Worm (Caenorhabditis elegans) whole organism, L1 larva: Measurements from ENCODE around the gene ckk-1.

ENCODE experiments used
- Y116A8C.19 ChIP-seq: sonication (generic microtip); optimal IDR thresholded peaks from 2 replicates; lab custom pipeline; 2016; ENCODE audit warnings: missing compliant biosample characterization, missing genetic modification characterization, borderline replicate concordance
- alr-1 ChIP-seq: fragments of 200-800 bp; sonication (Bioruptor generic); optimal IDR thresholded peaks from 2 replicates; lab custom pipeline; 2018; ENCODE audit warnings: borderline replicate concordance, mild to moderate bottlenecking, missing genetic modification characterization, missing compliant biosample characterization
- aly-2 ChIP-seq: fragments of 150-350 bp; optimal IDR thresholded peaks from 2 replicates; lab custom pipeline; 2014; ENCODE audit warnings: missing biosample characterization, missing genetic modification characterization
- ama-1 ChIP-seq: fragments of 150-350 bp; optimal IDR thresholded peaks from 2 replicates; lab custom pipeline; 2014
- ceh-8 ChIP-seq: fragments of 200-800 bp; sonication (Bioruptor generic); optimal IDR thresholded peaks from 2 replicates; lab custom pipeline; 2018; ENCODE audit warnings: mild to moderate bottlenecking, missing genetic modification characterization, moderate library complexity, missing compliant biosample characterization
- ceh-88 ChIP-seq: fragments of 200-800 bp; sonication (Bioruptor generic); IDR thresholded peaks from 2 replicates; pipeline ENCODE4 v1.3.6; 2022; ENCODE audit warnings: missing genetic modification characterization, missing compliant biosample characterization
- ceh-90 ChIP-seq: sonication (generic microtip); optimal IDR thresholded peaks from 2 replicates; lab custom pipeline; 2016; ENCODE audit warnings: missing genetic modification characterization, missing compliant biosample characterization
- ces-1 ChIP-seq: fragments of 150-350 bp; optimal IDR thresholded peaks from 2 replicates; lab custom pipeline; 2014; ENCODE audit warnings: missing biosample characterization, missing genetic modification reagents, missing genetic modification characterization
- dsc-1 ChIP-seq: sonication (generic microtip); optimal IDR thresholded peaks from 2 replicates; lab custom pipeline; 2016; ENCODE audit warnings: mild to moderate bottlenecking, missing genetic modification characterization, missing compliant biosample characterization
- efl-1 ChIP-seq, 4 experiments: fragments of 150-350 bp; optimal IDR thresholded peaks in 3 of 4; peaks in 1 of 4; 1 replicate in 1 of 4; 2 replicates in 3 of 4; lab custom pipeline; 2014; ENCODE audit warnings: missing biosample characterization in 2 of 4, missing genetic modification characterization in 2 of 4, missing genetic modification reagents in 2 of 4
- efl-3 ChIP-seq: fragments of 200-800 bp; sonication (Bioruptor generic); optimal IDR thresholded peaks from 2 replicates; lab custom pipeline; 2018; ENCODE audit warnings: mild to moderate bottlenecking, missing genetic modification characterization, missing compliant biosample characterization
- elt-2 ChIP-seq: sonication (generic microtip); optimal IDR thresholded peaks from 2 replicates; lab custom pipeline; 2016; ENCODE audit warnings: missing genetic modification characterization, mild to moderate bottlenecking, inconsistent platforms, missing compliant biosample characterization, missing genetic modification reagents
- elt-3 ChIP-seq, 6 experiments: fragments of 150-350 bp in 1 of 6; sonication (generic microtip); optimal IDR thresholded peaks; 2 replicates each; lab custom pipeline; 2017 to 2018; ENCODE audit warnings: missing biosample characterization in 6 of 6, missing genetic modification characterization in 6 of 6, inconsistent platforms in 1 of 6
- ets-5 ChIP-seq: fragments of 200-800 bp; sonication (Bioruptor generic); IDR thresholded peaks from 2 replicates; pipeline ENCODE4 v1.3.6; 2022; ENCODE audit warnings: missing genetic modification characterization, missing compliant biosample characterization
- fkh-10 ChIP-seq: sonication (generic microtip); optimal IDR thresholded peaks from 2 replicates; lab custom pipeline; 2017; ENCODE audit warnings: missing biosample characterization, missing genetic modification reagents, missing genetic modification characterization
- fkh-4 ChIP-seq: sonication (generic microtip); optimal IDR thresholded peaks from 2 replicates; lab custom pipeline; 2016; ENCODE audit warnings: missing compliant biosample characterization, missing genetic modification characterization, borderline replicate concordance
- fkh-8 ChIP-seq: sonication (generic microtip); optimal IDR thresholded peaks from 2 replicates; lab custom pipeline; 2016; ENCODE audit warnings: mild to moderate bottlenecking, missing genetic modification characterization, missing compliant biosample characterization
- hlh-17 ChIP-seq: fragments of 200-800 bp; sonication (Bioruptor generic); optimal IDR thresholded peaks from 2 replicates; lab custom pipeline; 2018; ENCODE audit warnings: missing genetic modification characterization, mild to moderate bottlenecking, missing compliant biosample characterization, moderate library complexity, borderline replicate concordance
- hlh-4 ChIP-seq: sonication (generic microtip); optimal IDR thresholded peaks from 2 replicates; lab custom pipeline; 2016; ENCODE audit warnings: mild to moderate bottlenecking, missing genetic modification characterization, missing compliant biosample characterization
- hpl-2 ChIP-seq: fragments of 150-350 bp; optimal IDR thresholded peaks from 2 replicates; lab custom pipeline; 2014; ENCODE audit warnings: missing biosample characterization, missing genetic modification reagents, missing genetic modification characterization
- isw-1 ChIP-seq: fragments of 200-800 bp; sonication (Bioruptor generic); IDR thresholded peaks from 2 replicates; pipeline ENCODE4 v1.3.6; 2022; ENCODE audit warnings: missing genetic modification characterization, missing compliant biosample characterization
- lin-15B ChIP-seq: fragments of 150-350 bp; sonication (generic microtip); optimal IDR thresholded peaks from 3 replicates; lab custom pipeline; 2014; ENCODE audit warnings: missing biosample characterization, missing genetic modification characterization
- lin-35 ChIP-seq, 2 experiments: fragments of 150-350 bp; optimal IDR thresholded peaks; 2 replicates each; lab custom pipeline; 2014; ENCODE audit warnings: missing biosample characterization in 2 of 2, missing genetic modification characterization in 2 of 2, missing genetic modification reagents in 2 of 2
- lir-3 ChIP-seq: sonication (generic microtip); optimal IDR thresholded peaks from 2 replicates; lab custom pipeline; 2016; ENCODE audit warnings: mild to moderate bottlenecking, missing genetic modification characterization, moderate library complexity, missing compliant biosample characterization; ENCODE audit not compliant: poor library complexity
- lsy-2 ChIP-seq, 2 experiments: fragments of 150-350 bp; optimal IDR thresholded peaks; 2 replicates each; lab custom pipeline; 2014; ENCODE audit warnings: missing biosample characterization in 2 of 2, missing genetic modification characterization in 2 of 2
- mab-9 ChIP-seq: fragments of 200-800 bp; sonication (Bioruptor generic); IDR thresholded peaks from 2 replicates; pipeline ENCODE4 v1.3.6; 2022; ENCODE audit warnings: missing genetic modification reagents, missing genetic modification characterization, missing compliant biosample characterization
- mdl-1 ChIP-seq, 2 experiments: fragments of 150-350 bp; optimal IDR thresholded peaks; 2 replicates each; lab custom pipeline; 2014 to 2017; ENCODE audit warnings: missing biosample characterization in 2 of 2, missing genetic modification characterization in 2 of 2, inconsistent platforms in 1 of 2
- mef-2 ChIP-seq: fragments of 150-350 bp; optimal IDR thresholded peaks from 2 replicates; lab custom pipeline; 2014; ENCODE audit warnings: missing biosample characterization, missing genetic modification characterization
- mep-1 ChIP-seq: fragments of 150-350 bp; optimal IDR thresholded peaks from 2 replicates; lab custom pipeline; 2014; ENCODE audit warnings: missing biosample characterization, missing genetic modification characterization
- nhr-20 ChIP-seq: sonication (generic microtip); optimal IDR thresholded peaks from 2 replicates; lab custom pipeline; 2016; ENCODE audit warnings: mild to moderate bottlenecking, missing genetic modification characterization, missing compliant biosample characterization
- nhr-237 ChIP-seq: fragments of 150-350 bp; optimal IDR thresholded peaks from 2 replicates; lab custom pipeline; 2014; ENCODE audit warnings: missing biosample characterization, missing genetic modification characterization
- nhr-71 ChIP-seq: sonication (generic microtip); optimal IDR thresholded peaks from 2 replicates; lab custom pipeline; 2016; ENCODE audit warnings: mild to moderate bottlenecking, missing genetic modification characterization, moderate library complexity, missing compliant biosample characterization
- nhr-76 ChIP-seq: sonication (generic microtip); optimal IDR thresholded peaks from 2 replicates; lab custom pipeline; 2017; ENCODE audit warnings: missing biosample characterization, missing genetic modification characterization
- nhr-77 ChIP-seq: fragments of 150-350 bp; optimal IDR thresholded peaks from 2 replicates; lab custom pipeline; 2014; ENCODE audit warnings: missing biosample characterization, missing genetic modification characterization
- nhr-85 ChIP-seq: sonication (generic microtip); peaks from one replicate; lab custom pipeline; 2016; ENCODE audit warnings: missing genetic modification characterization, inconsistent platforms, missing compliant biosample characterization
- pag-3 ChIP-seq: sonication (generic microtip); optimal IDR thresholded peaks from 2 replicates; lab custom pipeline; 2017; ENCODE audit warnings: missing genetic modification characterization, mild to moderate bottlenecking, missing compliant biosample characterization, antibody characterized with exemption, borderline replicate concordance; ENCODE audit not compliant: insufficient read depth
- pax-3 ChIP-seq: fragments of 200-800 bp; sonication (Bioruptor generic); optimal IDR thresholded peaks from 2 replicates; lab custom pipeline; 2018; ENCODE audit warnings: mild to moderate bottlenecking, missing genetic modification characterization, moderate library complexity, missing compliant biosample characterization
- swsn-7 ChIP-seq: sonication (generic microtip); optimal IDR thresholded peaks from 2 replicates; lab custom pipeline; 2016; ENCODE audit warnings: missing genetic modification characterization, missing compliant biosample characterization
- unc-62 ChIP-seq: fragments of 150-350 bp; optimal IDR thresholded peaks from 2 replicates; lab custom pipeline; 2014; ENCODE audit warnings: missing biosample characterization, missing genetic modification reagents, missing genetic modification characterization
- unc-86 ChIP-seq: sonication (generic microtip); optimal IDR thresholded peaks from 2 replicates; lab custom pipeline; 2016; ENCODE audit warnings: missing genetic modification characterization, missing compliant biosample characterization
- zip-4 ChIP-seq: fragments of 200-800 bp; sonication (Bioruptor generic); optimal IDR thresholded peaks from 2 replicates; lab custom pipeline; 2018; ENCODE audit warnings: mild to moderate bottlenecking, missing genetic modification characterization, moderate library complexity, missing compliant biosample characterization
- ztf-11 ChIP-seq, 2 experiments: sonication (generic microtip); optimal IDR thresholded peaks; 2 replicates each; lab custom pipeline; 2016 to 2017; ENCODE audit warnings: missing genetic modification characterization in 2 of 2, missing biosample characterization in 1 of 2, missing compliant biosample characterization in 1 of 2
- ztf-4 ChIP-seq: fragments of 150-350 bp; optimal IDR thresholded peaks from 2 replicates; lab custom pipeline; 2014; ENCODE audit warnings: missing biosample characterization, missing genetic modification characterization

Gene ckk-1

DNA sequence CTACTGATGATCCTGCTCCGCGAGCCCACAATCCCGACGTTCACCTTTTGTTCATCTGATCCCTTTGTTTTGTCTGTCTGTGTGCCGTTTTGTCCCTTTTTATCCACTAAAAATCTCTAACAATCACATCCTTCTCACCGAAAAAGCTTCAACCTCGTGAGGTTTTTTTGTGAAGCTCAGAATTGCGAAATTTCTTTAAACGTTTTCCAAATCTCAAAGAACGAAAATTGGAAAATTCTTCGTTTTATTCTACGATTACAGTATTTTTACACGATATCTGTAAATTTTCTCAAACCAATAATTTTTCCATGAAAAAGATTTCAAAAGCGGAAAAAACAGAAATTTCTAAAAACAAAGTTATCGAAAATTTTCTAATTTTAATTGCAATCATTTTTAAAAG lies 38.9 kb downstream of the ckk-1 start:
- no peak for TF ChIP-seq unc-62 (GFP tag; lab: Kevin White, UChicago)
- no peak for TF ChIP-seq ztf-11 (tag; optimal IDR thresholded peaks at IDR 0.05; lab: Kevin White, UChicago)
- TF ChIP-seq Y116A8C.19 (tag; lab: Kevin White, UChicago), result no peak
- no peak for TF ChIP-seq lin-15B
- TF ChIP-seq ztf-4, result no peak
- no peak for TF ChIP-seq lir-3 (tag; lab: Kevin White, UChicago)
- no peak for TF ChIP-seq hpl-2 (GFP tag; lab: Kevin White, UChicago)
- TF ChIP-seq fkh-10 (GFP tag; lab: Kevin White, UChicago), result no peak
- no peak for TF ChIP-seq ceh-90
- no peak for TF ChIP-seq nhr-20 (tag; lab: Kevin White, UChicago)
- no peak for TF ChIP-seq nhr-77 (tag; lab: Kevin White, UChicago)
- TF ChIP-seq ama-1, result no peak
- no peak for TF ChIP-seq lin-35 (GFP tag; optimal IDR thresholded peaks at IDR 0.05; lab: Kevin White, UChicago)
- TF ChIP-seq hlh-4 (tag; lab: Kevin White, UChicago), result no peak
- no peak for TF ChIP-seq mdl-1 (tag; optimal IDR thresholded peaks at IDR 0.05; lab: Kevin White, UChicago)
- no peak for TF ChIP-seq nhr-237 (tag; lab: Kevin White, UChicago)
- no peak for TF ChIP-seq pax-3

DNA sequence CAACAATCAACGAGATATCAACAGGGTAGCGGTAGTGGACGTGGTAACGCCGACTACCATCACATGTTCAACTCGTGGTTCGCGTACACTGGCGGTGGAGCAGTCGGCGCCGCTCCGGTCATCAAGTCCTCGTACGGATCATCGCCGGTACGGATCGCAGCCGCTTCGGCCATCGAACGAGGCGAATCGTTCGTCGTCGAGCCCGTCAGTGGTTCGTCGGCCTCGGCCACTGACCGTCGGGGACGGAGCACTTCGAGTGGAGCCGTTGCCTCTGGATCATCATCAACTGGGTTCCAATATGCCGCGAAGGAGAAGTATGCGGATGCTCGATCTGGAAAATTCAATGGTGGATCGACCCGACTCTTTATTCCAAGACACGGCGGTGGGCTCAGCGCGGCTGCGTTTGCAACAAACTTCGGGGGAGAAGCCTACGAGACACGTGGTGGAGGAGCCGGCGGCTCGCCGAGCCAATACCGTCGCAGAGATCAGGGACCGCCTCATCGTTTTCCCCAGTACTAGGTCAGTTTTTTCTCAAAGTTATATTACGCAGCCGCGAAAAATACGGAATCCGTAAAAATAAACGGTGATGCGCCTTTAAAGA lies 40.2 kb downstream of the ckk-1 start:
- TF ChIP-seq nhr-85 (tag; lab: Kevin White, UChicago), result no peak
- TF ChIP-seq fkh-8 (tag; lab: Kevin White, UChicago), result no peak
- no peak for TF ChIP-seq fkh-4 (tag; lab: Kevin White, UChicago)
- no peak for TF ChIP-seq lir-3 (tag; lab: Kevin White, UChicago)
- TF ChIP-seq efl-1 (optimal IDR thresholded peaks at IDR 0.05; lab: Kevin White, UChicago), result no peak
- TF ChIP-seq efl-1 (GFP tag; optimal IDR thresholded peaks at IDR 0.05 in 1 of 2; lab: Kevin White, UChicago), result peak in 1 of 2 experiments; percentile 58
- no peak for TF ChIP-seq dsc-1 (tag; lab: Kevin White, UChicago)
- no peak for TF ChIP-seq mab-9 (GFP tag; lab: Robert Waterston, UW)
- no peak for TF ChIP-seq ets-5 (GFP tag; lab: Robert Waterston, UW)

DNA sequence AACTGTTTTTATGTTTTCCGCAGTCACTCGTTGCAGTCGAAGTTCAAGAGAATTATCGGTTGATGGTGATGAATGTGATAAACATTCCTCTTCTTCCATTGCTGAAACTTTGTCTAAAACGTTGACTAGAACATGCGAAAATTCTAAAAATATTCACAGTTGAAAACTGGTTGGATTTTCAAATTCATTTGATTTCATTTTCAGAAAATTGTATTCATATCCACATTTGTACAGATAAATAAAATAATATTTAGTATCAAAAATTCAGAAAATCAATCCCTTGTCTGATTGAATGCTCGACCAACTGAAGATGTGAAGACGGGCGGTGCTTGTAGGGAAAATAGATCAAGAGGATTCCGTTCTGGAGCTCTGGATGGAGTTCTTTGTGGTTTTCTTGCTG lies 42.5 kb downstream of the ckk-1 start, which contains the start of gene F54E7.9:
TSS of gene F54E7.9 (minus strand) at position 101 of the 400 bp plus-strand sequence.
- no peak for TF ChIP-seq efl-1 (optimal IDR thresholded peaks at IDR 0.05; lab: Kevin White, UChicago)
- peak in 1 of 2 experiments; percentile 88 for TF ChIP-seq efl-1 (GFP tag; optimal IDR thresholded peaks at IDR 0.05 in 1 of 2; lab: Kevin White, UChicago)
- TF ChIP-seq ztf-11 (tag; optimal IDR thresholded peaks at IDR 0.05; lab: Kevin White, UChicago), result no peak
- TF ChIP-seq nhr-85 (tag; lab: Kevin White, UChicago), result peak; percentile 16
- no peak for TF ChIP-seq isw-1 (GFP tag; lab: Robert Waterston, UW)

ce11 chrIII:5678935-5679334 lies 43.7 kb downstream of the ckk-1 start, which contains the start of the genes ska-3 and rps-12:
ska-3 (minus strand) TSS chrIII:5679005.
rps-12 (plus strand) TSS chrIII:5679298.
- TF ChIP-seq ces-1 (GFP tag; lab: Kevin White, UChicago) (no peak), fkh-4 (tag; lab: Kevin White, UChicago) (peak; percentile 92), nhr-20 (tag; lab: Kevin White, UChicago) (peak; percentile 99), zip-4 (peak; percentile 94), elt-2 (tag; lab: Kevin White, UChicago) (peak; percentile 91), nhr-77 (tag; lab: Kevin White, UChicago) (peak; percentile 99), lin-35 (GFP tag; optimal IDR thresholded peaks at IDR 0.05; lab: Kevin White, UChicago) (peak; percentile 98 to 100), efl-3 (GFP tag; lab: Kevin White, UChicago) (peak; percentile 40), nhr-71 (tag; lab: Kevin White, UChicago) (peak; percentile 99), swsn-7 (peak; percentile 99), ceh-90 (peak; percentile 69), mep-1 (peak; percentile 100), ama-1 (peak; percentile 93), nhr-76 (tag; lab: Kevin White, UChicago) (peak; percentile 82), ceh-88 (GFP tag; lab: Robert Waterston, UW) (peak; percentile 95), pag-3 (peak; percentile 87), hlh-4 (tag; lab: Kevin White, UChicago) (no peak), mab-9 (GFP tag; lab: Robert Waterston, UW) (peak; percentile 94), hlh-17 (GFP tag; lab: Kevin White, UChicago) (no peak), aly-2 (tag; lab: Kevin White, UChicago) (peak; percentile 98), mef-2 (peak; percentile 94), ceh-8 (GFP tag; lab: Kevin White, UChicago) (peak; percentile 97), nhr-85 (tag; lab: Kevin White, UChicago) (peak; percentile 99), elt-3 (tag; optimal IDR thresholded peaks at IDR 0.05; lab: Kevin White, UChicago) (peak; percentile 96 to 100 (median 99)), lsy-2 (tag; optimal IDR thresholded peaks at IDR 0.05; lab: Kevin White, UChicago) (peak; percentile 98), unc-86 (peak; percentile 99), alr-1 (tag; lab: Kevin White, UChicago) (no peak)
